Fruit fly (Drosophila melanogaster) S2 (cell line): ENCODE data around the gene rdgB.

ENCODE experiments used
- CG8478 ChIP-seq: fragments of >200 bp; optimal IDR thresholded peaks from 2 replicates; lab custom pipeline; 2018
- CTCF ChIP-seq, 2 experiments: fragments of >200 bp; optimal IDR thresholded peaks; 2 replicates each; lab custom pipeline; 2018

Gene rdgB

dm6 chrX:13804398-13804797, 41.8 kb downstream of the rdgB start:
- TF ChIP-seq CG8478 (lab: Kevin White, UChicago): no peak
- no peak for TF ChIP-seq CTCF (optimal IDR thresholded peaks at IDR 0.05; lab: Kevin White, UChicago)

- TF ChIP-seq CTCF (optimal IDR thresholded peaks at IDR 0.05; lab: Kevin White, UChicago): peak; percentile 4 to 39
- no peak for TF ChIP-seq CG8478 (lab: Kevin White, UChicago)
Observed at dm6 chrX:13805554-13805953, 43.0 kb downstream of the rdgB start.

dm6 chrX:13811480-13811879, 48.9 kb downstream of the rdgB start, which contains the start of gene CG11095:
Gene CG11095, plus strand, starts transcription at chrX:13811684.
- TF ChIP-seq CG8478 (lab: Kevin White, UChicago) (no peak), CTCF (optimal IDR thresholded peaks at IDR 0.05; lab: Kevin White, UChicago) (peak in 1 of 2 experiments; percentile 29)

dm6 chrX:13814058-13814457, 51.5 kb downstream of the rdgB start:
- no peak for TF ChIP-seq CTCF (optimal IDR thresholded peaks at IDR 0.05; lab: Kevin White, UChicago)
- no peak for TF ChIP-seq CG8478 (lab: Kevin White, UChicago)

dm6 chrX:13815526-13816173, 53.1 kb downstream of the rdgB start:
- no peak for TF ChIP-seq CTCF (optimal IDR thresholded peaks at IDR 0.05; lab: Kevin White, UChicago)
- no peak for TF ChIP-seq CG8478 (lab: Kevin White, UChicago)

- TF ChIP-seq CG8478 (lab: Kevin White, UChicago) (no peak), CTCF (optimal IDR thresholded peaks at IDR 0.05; lab: Kevin White, UChicago) (no peak)
Observed at dm6 chrX:13817418-13818171, 55.0 kb downstream of the rdgB start.

DNA sequence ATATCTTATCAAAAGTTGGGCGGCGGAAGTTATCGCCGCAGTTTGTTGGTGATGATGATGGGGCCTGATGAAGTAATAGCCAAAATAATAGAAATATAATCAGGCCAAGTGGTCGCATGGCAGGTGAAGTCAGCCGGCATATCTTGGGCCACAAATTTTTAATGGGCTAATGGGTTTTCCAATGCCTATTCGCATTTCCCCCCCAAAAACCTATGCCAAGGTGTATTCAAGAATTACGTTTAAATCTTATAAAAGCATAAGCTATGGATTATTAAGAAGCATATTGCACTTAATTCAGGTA, 55.6 kb downstream of the rdgB start:
- TF ChIP-seq CG8478 (lab: Kevin White, UChicago) (no peak), CTCF (optimal IDR thresholded peaks at IDR 0.05; lab: Kevin White, UChicago) (no peak)

DNA sequence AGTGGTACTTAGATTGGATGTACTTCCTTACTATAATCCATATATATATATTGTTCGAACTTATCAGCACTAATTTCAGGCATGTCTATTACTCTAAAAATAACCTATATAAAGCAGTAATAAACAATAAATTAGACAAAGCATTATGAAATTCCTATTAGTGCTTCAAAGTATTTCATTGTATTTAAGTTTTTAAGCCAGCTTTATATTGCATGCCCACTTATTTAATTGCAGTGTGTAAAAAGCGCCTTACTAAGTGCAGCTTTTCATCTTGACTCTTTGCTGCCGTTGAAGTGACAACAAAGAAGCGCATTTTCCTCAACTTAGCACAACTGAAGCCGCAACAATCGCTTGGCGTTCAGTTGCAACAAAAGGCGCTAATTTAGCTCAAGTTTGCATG, 56.3 kb downstream of the rdgB start:
- TF ChIP-seq CTCF (optimal IDR thresholded peaks at IDR 0.05; lab: Kevin White, UChicago): no peak
- no peak for TF ChIP-seq CG8478 (lab: Kevin White, UChicago)

- TF ChIP-seq CTCF (optimal IDR thresholded peaks at IDR 0.05; lab: Kevin White, UChicago) (no peak), CG8478 (lab: Kevin White, UChicago) (no peak)
Observed at dm6 chrX:13819682-13820081, 57.1 kb downstream of the rdgB start.

- TF ChIP-seq CTCF (optimal IDR thresholded peaks at IDR 0.05; lab: Kevin White, UChicago): no peak
- TF ChIP-seq CG8478 (lab: Kevin White, UChicago): no peak
Observed at dm6 chrX:13820310-13821038, 57.9 kb downstream of the rdgB start.

DNA sequence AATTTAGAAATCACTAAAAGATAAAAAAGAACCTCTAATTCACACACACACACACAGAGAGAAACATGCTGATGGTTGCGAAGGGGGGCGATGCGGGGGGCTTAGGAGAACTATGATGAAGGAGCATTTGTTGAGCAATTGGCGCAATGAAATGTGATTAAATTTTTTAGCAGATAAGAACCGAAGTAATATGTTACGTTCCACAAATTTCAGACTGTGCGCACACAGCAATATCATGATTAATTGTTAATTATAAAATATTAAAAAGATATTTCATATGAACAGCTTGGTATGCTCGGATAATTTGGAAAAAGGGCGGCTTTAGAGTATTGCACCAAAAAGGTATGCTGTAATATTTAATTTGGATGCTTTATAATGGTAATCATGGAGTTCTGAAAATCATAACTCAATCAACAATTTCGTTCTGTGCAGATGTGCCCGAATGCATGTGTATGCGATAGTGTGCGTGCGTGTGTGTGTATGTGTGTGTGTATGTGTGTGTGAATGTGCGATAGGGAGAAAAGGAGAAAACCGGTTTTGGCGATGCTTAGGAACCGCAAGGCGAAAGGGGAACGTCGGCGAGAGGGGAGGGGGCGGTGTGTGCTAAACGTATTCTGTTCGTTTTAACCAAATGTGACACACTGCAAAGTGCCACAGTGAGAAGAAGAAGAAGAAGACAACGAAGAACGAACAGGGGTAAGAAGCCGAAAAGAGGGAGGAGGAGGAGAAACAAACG, 58.7 kb downstream of the rdgB start:
- TF ChIP-seq CTCF (optimal IDR thresholded peaks at IDR 0.05; lab: Kevin White, UChicago) (no peak), CG8478 (lab: Kevin White, UChicago) (no peak)

DNA sequence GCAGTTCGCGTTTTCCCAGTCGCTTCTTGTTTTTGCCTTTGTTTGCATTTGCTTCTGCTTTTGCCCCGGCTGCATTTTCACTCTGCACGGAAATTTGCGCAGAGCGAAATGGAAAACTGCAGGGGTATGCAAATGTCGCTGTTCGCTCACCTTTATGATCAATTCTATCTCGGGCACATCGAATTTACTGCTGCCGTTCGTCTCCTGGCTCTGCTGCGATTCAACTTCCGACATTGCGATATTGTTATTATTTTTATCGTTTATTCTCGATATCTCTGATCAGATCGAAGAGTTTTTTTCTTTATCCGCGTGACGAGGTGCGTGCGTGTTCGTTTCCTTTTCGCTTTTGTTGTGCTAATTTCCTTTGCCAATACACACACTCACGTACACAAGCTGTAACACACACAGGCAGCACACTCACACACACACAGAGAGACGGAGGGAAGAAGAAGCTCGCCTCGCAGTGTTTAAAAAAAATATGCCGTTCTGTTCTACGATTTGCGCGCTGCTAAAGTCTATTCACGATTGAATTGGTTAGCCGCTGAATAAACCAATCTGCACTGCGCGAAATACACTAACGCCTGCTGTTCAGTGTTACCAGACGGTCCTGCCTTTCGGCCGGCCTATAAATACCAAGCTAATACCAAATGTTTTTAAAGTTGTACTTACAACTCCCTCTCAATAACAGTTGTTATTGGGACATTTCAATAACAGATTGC, 59.4 kb downstream of the rdgB start, which contains the start of gene Clic:
Gene Clic, minus strand, starts transcription at position 533 of the 719 bp plus-strand sequence.
- no peak for TF ChIP-seq CTCF (optimal IDR thresholded peaks at IDR 0.05; lab: Kevin White, UChicago)
- no peak for TF ChIP-seq CG8478 (lab: Kevin White, UChicago)

DNA sequence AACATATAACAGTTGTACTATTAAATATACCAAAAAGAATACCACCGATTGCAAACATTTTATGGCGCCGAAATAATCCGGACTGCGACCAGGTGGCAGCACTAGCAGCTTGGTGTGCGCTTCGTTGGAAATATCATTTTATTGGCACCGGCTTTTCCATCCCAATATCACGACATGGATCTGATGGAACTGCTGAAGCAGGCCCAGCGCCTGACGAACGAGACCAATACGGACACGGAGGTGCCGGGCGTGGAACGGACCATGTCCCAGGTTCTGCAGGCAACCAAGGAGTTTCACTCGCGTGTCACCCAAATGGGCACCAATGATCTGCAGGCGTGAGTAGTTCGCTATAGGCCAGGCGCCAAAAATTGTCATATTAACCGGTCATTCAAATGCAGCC, 60.2 kb downstream of the rdgB start, which contains the start of gene Nup93-1:
Gene Nup93-1, plus strand, starts transcription at position 74 of the 400 bp plus-strand sequence.
- TF ChIP-seq CTCF (optimal IDR thresholded peaks at IDR 0.05; lab: Kevin White, UChicago): no peak
- no peak for TF ChIP-seq CG8478 (lab: Kevin White, UChicago)

dm6 chrX:13828870-13829269, 66.3 kb downstream of the rdgB start:
- no peak for TF ChIP-seq CG8478 (lab: Kevin White, UChicago)
